Fruit fly (Drosophila melanogaster): Measurements from ENCODE around the gene CG15561.

- TF ChIP-seq Pif1B (GFP tag; optimal IDR thresholded peaks at IDR 0.05): no peak
- TF ChIP-seq rn (GFP tag; IDR thresholded peaks at IDR 0.05): no peak
- TF ChIP-seq CG10348 (GFP tag; IDR thresholded peaks at IDR 0.05): no peak
- TF ChIP-seq CG4496 (GFP tag; IDR thresholded peaks at IDR 0.05): no peak
- TF ChIP-seq CG8159 (tag; optimal IDR thresholded peaks at IDR 0.05): no peak
- TF ChIP-seq Snoo (tag; optimal IDR thresholded peaks at IDR 0.05): no peak
- no peak for TF ChIP-seq CG34367 (tag; optimal IDR thresholded peaks at IDR 0.05)
- TF ChIP-seq CG32121 (GFP tag; IDR thresholded peaks at IDR 0.05): no peak
Measured at dm6 chr3R:31259947-31260346, 44.2 kb upstream of the CG15561 start, which contains the start of gene CAH16.
